Worm (Caenorhabditis elegans) whole organism, L3 larva: Measurements from ENCODE around the gene ifa-3.
"Not testable (repeated sequence)": the region's sequence is repeated elsewhere in the genome, so short reads cannot be mapped to it uniquely, and the experiment has no call there.

Experiments used
- ZK546.5 ChIP-seq: sonication (generic microtip); optimal IDR thresholded peaks from 2 replicates; lab custom pipeline; 2017; ENCODE audit warnings: missing biosample characterization, missing genetic modification characterization
- aly-2 ChIP-seq: fragments of 150-350 bp; optimal IDR thresholded peaks from 2 replicates; lab custom pipeline; 2014; ENCODE audit warnings: missing biosample characterization, missing genetic modification characterization
- ceh-16 ChIP-seq: sonication (generic microtip); optimal IDR thresholded peaks from 2 replicates; lab custom pipeline; 2017; ENCODE audit warnings: missing biosample characterization, missing genetic modification characterization
- ceh-28 ChIP-seq: fragments of 150-350 bp; optimal IDR thresholded peaks from 2 replicates; lab custom pipeline; 2014; ENCODE audit warnings: missing biosample characterization, missing genetic modification reagents, missing genetic modification characterization
- daf-12 ChIP-seq: fragments of 150-350 bp; optimal IDR thresholded peaks from 2 replicates; lab custom pipeline; 2014; ENCODE audit warnings: missing biosample characterization, missing genetic modification reagents, missing genetic modification characterization
- egl-27 ChIP-seq: sonication (generic microtip); optimal IDR thresholded peaks from 4 replicates; lab custom pipeline; 2017; ENCODE audit warnings: missing biosample characterization, missing genetic modification reagents, missing genetic modification characterization
- egl-5 ChIP-seq: fragments of 150-350 bp; optimal IDR thresholded peaks from 2 replicates; lab custom pipeline; 2017; ENCODE audit warnings: missing biosample characterization, missing genetic modification reagents, missing genetic modification characterization, inconsistent platforms
- elt-2 ChIP-seq: sonication (generic microtip); optimal IDR thresholded peaks from 2 replicates; lab custom pipeline; 2016; ENCODE audit warnings: missing genetic modification reagents, mild to moderate bottlenecking, missing genetic modification characterization, missing compliant biosample characterization
- elt-3 ChIP-seq, 3 experiments: fragments of 150-350 bp in 1 of 3; sonication (generic microtip) in 2 of 3; optimal IDR thresholded peaks; 2 replicates in 2 of 3; 4 replicates in 1 of 3; lab custom pipeline; 2014 to 2017; ENCODE audit warnings: missing biosample characterization in 3 of 3, missing genetic modification characterization in 3 of 3
- eor-1 ChIP-seq, 2 experiments: fragments of 150-350 bp; optimal IDR thresholded peaks; 2 replicates each; lab custom pipeline; 2014 to 2018; ENCODE audit warnings: missing biosample characterization in 2 of 2, missing genetic modification characterization in 2 of 2
- fkh-10 ChIP-seq: sonication (generic microtip); optimal IDR thresholded peaks from 2 replicates; lab custom pipeline; 2017; ENCODE audit warnings: missing biosample characterization, missing genetic modification reagents, missing genetic modification characterization
- fos-1 ChIP-seq: fragments of 150-350 bp; optimal IDR thresholded peaks from 2 replicates; lab custom pipeline; 2014; ENCODE audit warnings: missing biosample characterization, missing genetic modification characterization
- hmg-11 ChIP-seq: sonication (generic microtip); optimal IDR thresholded peaks from 2 replicates; lab custom pipeline; 2016; ENCODE audit warnings: missing genetic modification characterization, missing compliant biosample characterization
- jun-1 ChIP-seq: fragments of 150-350 bp; optimal IDR thresholded peaks from 2 replicates; lab custom pipeline; 2014; ENCODE audit warnings: missing biosample characterization, missing genetic modification reagents, missing genetic modification characterization
- lin-15B ChIP-seq: fragments of 150-350 bp; optimal IDR thresholded peaks from 2 replicates; lab custom pipeline; 2014; ENCODE audit warnings: missing biosample characterization, missing genetic modification characterization
- lin-39 ChIP-seq: fragments of 150-350 bp; optimal IDR thresholded peaks from 2 replicates; lab custom pipeline; 2018; ENCODE audit warnings: missing biosample characterization, missing genetic modification reagents, missing genetic modification characterization
- lsy-12 ChIP-seq: sonication (generic microtip); optimal IDR thresholded peaks from 2 replicates; lab custom pipeline; 2016; ENCODE audit warnings: mild to moderate bottlenecking, missing genetic modification characterization, missing compliant biosample characterization
- mdl-1 ChIP-seq: fragments of 150-350 bp; optimal IDR thresholded peaks from 2 replicates; lab custom pipeline; 2014; ENCODE audit warnings: missing biosample characterization, missing genetic modification characterization
- mml-1 ChIP-seq: fragments of 150-350 bp; sonication (generic microtip); optimal IDR thresholded peaks from 3 replicates; lab custom pipeline; 2014; ENCODE audit warnings: missing biosample characterization, missing genetic modification characterization
- nfya-1 ChIP-seq: sonication (generic microtip); optimal IDR thresholded peaks from 2 replicates; lab custom pipeline; 2017; ENCODE audit warnings: missing genetic modification characterization, mild to moderate bottlenecking, missing compliant biosample characterization, antibody characterized with exemption, moderate library complexity; ENCODE audit not compliant: insufficient read depth
- nhr-23 ChIP-seq: fragments of 150-350 bp; optimal IDR thresholded peaks from 2 replicates; lab custom pipeline; 2014; ENCODE audit warnings: missing biosample characterization, missing genetic modification reagents, missing genetic modification characterization
- nhr-237 ChIP-seq: fragments of 150-350 bp; optimal IDR thresholded peaks from 2 replicates; lab custom pipeline; 2014; ENCODE audit warnings: missing biosample characterization, missing genetic modification characterization
- nhr-43 ChIP-seq: sonication (generic microtip); optimal IDR thresholded peaks from 2 replicates; lab custom pipeline; 2016; ENCODE audit warnings: mild to moderate bottlenecking, missing genetic modification characterization, missing compliant biosample characterization; ENCODE audit not compliant: poor library complexity, severe bottlenecking
- nhr-77 ChIP-seq: fragments of 150-350 bp; optimal IDR thresholded peaks from 2 replicates; lab custom pipeline; 2014; ENCODE audit warnings: missing biosample characterization, missing genetic modification characterization
- pha-4 ChIP-seq: fragments of 150-350 bp; optimal IDR thresholded peaks from 2 replicates; lab custom pipeline; 2014; ENCODE audit warnings: missing biosample characterization, missing genetic modification reagents, missing genetic modification characterization
- pqm-1 ChIP-seq: fragments of 150-350 bp; optimal IDR thresholded peaks from 2 replicates; lab custom pipeline; 2017; ENCODE audit warnings: missing biosample characterization, missing genetic modification characterization, inconsistent platforms
- skn-1 ChIP-seq: fragments of 150-350 bp; optimal IDR thresholded peaks from 2 replicates; lab custom pipeline; 2014; ENCODE audit warnings: missing biosample characterization, missing genetic modification characterization
- unc-62 ChIP-seq: fragments of 150-350 bp; sonication (generic microtip); optimal IDR thresholded peaks from 4 replicates; lab custom pipeline; 2014; ENCODE audit warnings: missing biosample characterization, missing genetic modification reagents, missing genetic modification characterization
- zag-1 ChIP-seq: fragments of 150-350 bp; optimal IDR thresholded peaks from 2 replicates; lab custom pipeline; 2014; ENCODE audit warnings: missing biosample characterization, missing genetic modification characterization
- ztf-11 ChIP-seq: fragments of 150-350 bp; optimal IDR thresholded peaks from 2 replicates; lab custom pipeline; 2014; ENCODE audit warnings: missing biosample characterization, missing genetic modification characterization

The ifa-3 gene

DNA sequence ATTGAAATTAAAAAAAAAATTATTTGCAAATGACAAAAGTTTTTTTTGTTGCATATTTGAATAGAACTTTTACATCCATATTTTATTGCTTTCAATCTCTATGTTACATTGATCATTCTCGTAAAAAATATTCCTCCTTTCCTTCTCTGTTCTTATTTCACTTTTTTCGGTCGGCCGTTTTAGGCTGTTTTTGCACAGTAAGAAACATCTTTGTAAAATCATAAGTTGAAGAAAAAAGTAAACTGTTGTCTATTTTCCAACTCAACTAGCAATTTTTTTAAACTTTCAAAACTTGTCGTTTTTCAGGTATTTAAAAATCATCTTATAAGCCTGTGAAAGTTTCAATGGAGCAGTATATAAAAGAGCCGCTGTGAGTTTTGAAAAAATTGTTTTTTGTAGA, 41.2 kb downstream of the ifa-3 start, which contains the start of gene F23A7.5:
Gene F23A7.5, plus strand, starts transcription at position 301 of the 400 bp plus-strand sequence.
- TF ChIP-seq aly-2 (no peak), elt-2 (no peak), ztf-11 (tag; lab: Kevin White, UChicago) (no peak), nhr-23 (no peak), zag-1 (tag; lab: Kevin White, UChicago) (no peak), mml-1 (tag; lab: Kevin White, UChicago) (no peak), ceh-28 (no peak), nhr-237 (no peak), eor-1 (tag; optimal IDR thresholded peaks at IDR 0.05; lab: Kevin White, UChicago) (no peak)

DNA sequence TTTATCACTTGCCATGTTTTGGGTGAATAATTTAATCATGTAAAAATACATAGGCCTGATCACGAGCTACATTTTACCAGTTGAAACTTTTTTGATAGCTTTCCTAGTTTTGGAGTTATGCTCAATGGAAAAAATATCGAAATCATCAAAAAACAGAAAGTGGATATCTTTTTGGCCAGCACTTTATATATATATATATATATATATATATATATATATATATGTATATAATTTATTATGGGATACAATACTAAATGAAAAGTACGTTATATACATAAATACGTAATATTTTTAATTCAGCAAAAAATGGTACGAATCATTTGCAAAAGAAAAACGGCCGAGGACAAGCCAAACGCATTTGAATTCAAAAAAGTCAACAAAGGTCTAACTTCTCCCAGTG, 50.2 kb downstream of the ifa-3 start, which contains the start of gene F23A7.3:
Gene F23A7.3, plus strand, starts transcription at position 301 of the 400 bp plus-strand sequence.
- TF ChIP-seq daf-12, jun-1, ZK546.5 (tag; lab: Kevin White, UChicago): not testable (repeated sequence)

DNA sequence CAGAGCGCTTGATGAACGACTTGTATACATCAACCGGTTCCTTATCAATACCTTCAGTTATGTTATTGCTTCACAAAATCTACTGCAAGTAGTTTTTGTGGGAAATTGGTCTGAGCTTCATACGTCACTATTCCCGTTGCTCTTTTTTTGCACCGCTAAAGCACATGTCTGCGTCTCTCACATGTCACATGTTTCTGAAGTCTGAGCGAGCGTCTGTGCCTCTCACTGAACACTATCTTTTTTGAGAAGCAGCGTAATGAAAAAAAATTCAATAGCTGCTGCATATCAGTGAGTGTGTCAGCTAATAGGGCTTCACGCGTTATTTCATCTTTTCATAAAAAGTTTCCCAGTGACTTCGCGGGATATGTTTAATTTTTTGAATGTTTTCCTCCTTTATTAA, 51.6 kb downstream of the ifa-3 start:
- TF ChIP-seq eor-1 (tag; optimal IDR thresholded peaks at IDR 0.05; lab: Kevin White, UChicago): no peak
- TF ChIP-seq nfya-1 (tag; lab: Kevin White, UChicago): peak; percentile 60
- peak; percentile 33 for TF ChIP-seq elt-2
- peak; percentile 61 for TF ChIP-seq lin-39 (tag; lab: Kevin White, UChicago)
- TF ChIP-seq hmg-11: peak; percentile 29
- TF ChIP-seq fkh-10 (GFP tag; lab: Kevin White, UChicago): peak; percentile 56
- TF ChIP-seq daf-12 (tag; lab: Kevin White, UChicago): no peak
- no peak for TF ChIP-seq fos-1 (tag; lab: Kevin White, UChicago)
- TF ChIP-seq pqm-1 (tag; lab: Kevin White, UChicago): peak; percentile 4
- peak; percentile 59 for TF ChIP-seq pha-4 (tag; lab: Kevin White, UChicago)

- TF ChIP-seq egl-5 (tag; lab: Kevin White, UChicago): no peak
- TF ChIP-seq egl-27 (tag; lab: Kevin White, UChicago): no peak
- no peak for TF ChIP-seq lsy-12
- no peak for TF ChIP-seq nhr-23
- no peak for TF ChIP-seq daf-12 (tag; lab: Kevin White, UChicago)
- no peak for TF ChIP-seq elt-3 (tag; optimal IDR thresholded peaks at IDR 0.05; lab: Kevin White, UChicago)
- no peak for TF ChIP-seq nfya-1 (tag; lab: Kevin White, UChicago)
- no peak for TF ChIP-seq aly-2
- no peak for TF ChIP-seq lin-15B
- no peak for TF ChIP-seq mdl-1 (tag; lab: Kevin White, UChicago)
- no peak for TF ChIP-seq ceh-16 (tag; lab: Kevin White, UChicago)
- TF ChIP-seq pha-4 (tag; lab: Kevin White, UChicago): no peak
- no peak for TF ChIP-seq unc-62
- no peak for TF ChIP-seq nhr-77 (tag; lab: Kevin White, UChicago)
- no peak for TF ChIP-seq nhr-43 (tag; lab: Kevin White, UChicago)
- TF ChIP-seq skn-1 (tag; lab: Kevin White, UChicago): no peak
Measured at ce11 chrX:16217749-16218148, 52.1 kb downstream of the ifa-3 start.
